Worm (Caenorhabditis elegans): ENCODE measurements around the gene nhr-92.

DNA sequence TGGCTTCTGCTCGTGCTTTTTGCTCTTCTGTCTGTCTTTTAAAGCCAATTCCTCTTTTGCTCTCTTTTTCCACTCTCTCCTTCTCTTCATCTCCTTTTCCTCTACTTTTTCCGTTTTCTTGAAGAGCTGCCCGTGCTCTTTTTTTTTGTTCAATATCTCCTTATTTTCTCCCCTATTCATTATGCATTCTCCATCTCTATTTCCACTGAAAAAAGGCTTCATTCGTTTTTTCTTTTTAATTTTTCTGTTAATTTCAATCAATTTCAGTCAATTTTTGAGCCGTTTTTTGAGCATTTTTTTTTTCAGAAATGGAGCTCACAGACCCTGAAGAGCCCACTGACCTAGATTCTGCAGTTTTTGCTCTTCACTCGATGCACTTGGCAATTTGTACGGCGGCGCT lies 52.5 kb downstream of the nhr-92 start, which contains the start of gene Y41D4B.1:
- TF ChIP-seq nfya-1 (tag; optimal IDR thresholded peaks at IDR 0.05) (no peak), ama-1 (optimal IDR thresholded peaks at IDR 0.05) (no peak), zip-5 (tag; optimal IDR thresholded peaks at IDR 0.05) (no peak)
